Worm (Caenorhabditis elegans) whole organism, L4 larva: ENCODE measurements around the gene rps-30.

Source experiments
- D1046.2 ChIP-seq: fragments of 200-800 bp; sonication (Bioruptor generic); IDR thresholded peaks from 2 replicates; pipeline ENCODE4 v1.3.6; 2022; ENCODE audit warnings: missing genetic modification characterization, missing compliant biosample characterization
- F10B5.3 ChIP-seq: sonication (generic microtip); optimal IDR thresholded peaks from 2 replicates; lab custom pipeline; 2016; ENCODE audit warnings: mild to moderate bottlenecking, missing genetic modification characterization, missing compliant biosample characterization
- F26F4.8 ChIP-seq: fragments of 200-800 bp; sonication (Bioruptor generic); conservative IDR thresholded peaks from 2 replicates; pipeline ENCODE4 v1.3.6; 2022; ENCODE audit warnings: missing genetic modification characterization, missing compliant biosample characterization
- F37D6.2 ChIP-seq: sonication (generic microtip); optimal IDR thresholded peaks from 2 replicates; lab custom pipeline; 2016; ENCODE audit warnings: mild to moderate bottlenecking, missing genetic modification characterization, missing compliant biosample characterization
- F44E2.7 ChIP-seq: fragments of 200-800 bp; sonication (Bioruptor generic); IDR thresholded peaks from 2 replicates; pipeline ENCODE4 v2.1.2; 2022; ENCODE audit warnings: missing genetic modification characterization, missing compliant biosample characterization
- T20F7.1 ChIP-seq: fragments of 200-800 bp; sonication (Bioruptor generic); optimal IDR thresholded peaks from 2 replicates; lab custom pipeline; 2018; ENCODE audit warnings: mild to moderate bottlenecking, missing genetic modification characterization, missing compliant biosample characterization
- T26A8.4 ChIP-seq: fragments of 200-800 bp; sonication (Bioruptor generic); IDR thresholded peaks from 2 replicates; pipeline ENCODE4 v1.3.6; 2022; ENCODE audit warnings: missing genetic modification characterization, missing compliant biosample characterization
- Y105C5A.15 ChIP-seq: fragments of 200-800 bp; sonication (Bioruptor generic); IDR thresholded peaks from 2 replicates; pipeline ENCODE4 v1.3.6; 2022; ENCODE audit warnings: missing genetic modification characterization, missing compliant biosample characterization
- Y48G9A.11 ChIP-seq: fragments of 200-800 bp; sonication (Bioruptor generic); IDR thresholded peaks from 2 replicates; pipeline ENCODE4 v1.3.6; 2022; ENCODE audit warnings: missing genetic modification reagents, missing genetic modification characterization, missing compliant biosample characterization
- Y5F2A.4 ChIP-seq: fragments of 200-800 bp; sonication (Bioruptor generic); optimal IDR thresholded peaks from 2 replicates; lab custom pipeline; 2018; ENCODE audit warnings: mild to moderate bottlenecking, missing genetic modification characterization, missing compliant biosample characterization
- aha-1 ChIP-seq: fragments of 150-350 bp; peaks from one replicate; lab custom pipeline; 2014; ENCODE audit warnings: missing biosample characterization, missing genetic modification characterization
- attf-4 ChIP-seq: sonication (generic microtip); optimal IDR thresholded peaks from 3 replicates; lab custom pipeline; 2017; ENCODE audit warnings: missing biosample characterization, missing genetic modification characterization
- ceh-20 ChIP-seq: fragments of 200-800 bp; sonication (Bioruptor generic); IDR thresholded peaks from 2 replicates; pipeline ENCODE4 v1.3.6; 2022; ENCODE audit warnings: missing genetic modification reagents, missing genetic modification characterization, missing compliant biosample characterization
- ceh-28 ChIP-seq: fragments of 150-350 bp; optimal IDR thresholded peaks from 2 replicates; lab custom pipeline; 2014; ENCODE audit warnings: missing biosample characterization, missing genetic modification reagents, missing genetic modification characterization
- ceh-62 ChIP-seq: sonication (generic microtip); optimal IDR thresholded peaks from 2 replicates; lab custom pipeline; 2017; ENCODE audit warnings: missing biosample characterization, missing genetic modification characterization
- ceh-82 ChIP-seq: sonication (generic microtip); optimal IDR thresholded peaks from 2 replicates; lab custom pipeline; 2017; ENCODE audit warnings: missing biosample characterization, missing genetic modification characterization
- ctbp-1 ChIP-seq: fragments of 200-800 bp; sonication (Bioruptor generic); IDR thresholded peaks from 2 replicates; pipeline ENCODE4 v1.3.6; 2022; ENCODE audit warnings: missing genetic modification reagents, missing genetic modification characterization, missing compliant biosample characterization
- daf-8 ChIP-seq: fragments of 200-800 bp; sonication (Bioruptor generic); IDR thresholded peaks from 2 replicates; pipeline ENCODE4 v1.3.6; 2022; ENCODE audit warnings: missing genetic modification characterization, missing compliant biosample characterization
- dmd-6 ChIP-seq: fragments of 200-800 bp; sonication (Bioruptor generic); IDR thresholded peaks from 2 replicates; pipeline ENCODE4 v1.3.6; 2022; ENCODE audit warnings: missing genetic modification reagents, missing genetic modification characterization, missing compliant biosample characterization
- dpl-1 ChIP-seq: fragments of 150-350 bp; optimal IDR thresholded peaks from 2 replicates; lab custom pipeline; 2014; ENCODE audit warnings: missing biosample characterization, missing genetic modification reagents, missing genetic modification characterization
- dve-1 ChIP-seq: sonication (generic microtip); optimal IDR thresholded peaks from 2 replicates; lab custom pipeline; 2017; ENCODE audit warnings: antibody characterized with exemption, mild to moderate bottlenecking, missing genetic modification characterization, missing compliant biosample characterization; ENCODE audit not compliant: insufficient read depth
- egl-27 ChIP-seq: sonication (generic microtip); optimal IDR thresholded peaks from 3 replicates; lab custom pipeline; 2017; ENCODE audit warnings: missing biosample characterization, missing genetic modification reagents, missing genetic modification characterization
- egl-43 ChIP-seq: fragments of 200-800 bp; sonication (Bioruptor generic); IDR thresholded peaks from 2 replicates; pipeline ENCODE4 v1.3.6; 2022; ENCODE audit warnings: missing genetic modification reagents, missing genetic modification characterization, missing compliant biosample characterization
- fos-1 ChIP-seq: fragments of 150-350 bp; optimal IDR thresholded peaks from 2 replicates; lab custom pipeline; 2014; ENCODE audit warnings: missing biosample characterization, missing genetic modification characterization
- gei-8 ChIP-seq: fragments of 200-800 bp; sonication (Bioruptor generic); optimal IDR thresholded peaks from 2 replicates; lab custom pipeline; 2018; ENCODE audit warnings: mild to moderate bottlenecking, missing genetic modification characterization, missing compliant biosample characterization
- hlh-11 ChIP-seq: fragments of 200-800 bp; sonication (Bioruptor generic); optimal IDR thresholded peaks from 2 replicates; lab custom pipeline; 2018; ENCODE audit warnings: mild to moderate bottlenecking, missing genetic modification characterization, missing compliant biosample characterization
- jun-1 ChIP-seq: fragments of 150-350 bp; optimal IDR thresholded peaks from 2 replicates; lab custom pipeline; 2014; ENCODE audit warnings: missing biosample characterization, missing genetic modification reagents, missing genetic modification characterization
- lin-13 ChIP-seq: fragments of 150-350 bp; optimal IDR thresholded peaks from 2 replicates; lab custom pipeline; 2014; ENCODE audit warnings: missing biosample characterization, missing genetic modification reagents, missing genetic modification characterization
- lir-3 ChIP-seq: sonication (generic microtip); optimal IDR thresholded peaks from 2 replicates; lab custom pipeline; 2016; ENCODE audit warnings: mild to moderate bottlenecking, missing genetic modification characterization, missing compliant biosample characterization
- lsy-2 ChIP-seq, 2 experiments: fragments of 150-350 bp in 1 of 2; sonication (generic microtip) in 1 of 2; optimal IDR thresholded peaks; 2 replicates each; lab custom pipeline; 2014 to 2017; ENCODE audit warnings: missing biosample characterization in 2 of 2, missing genetic modification characterization in 2 of 2
- madf-9 ChIP-seq: fragments of 200-800 bp; sonication (Bioruptor generic); conservative IDR thresholded peaks from 2 replicates; pipeline ENCODE4 v1.3.6; 2022; ENCODE audit warnings: missing genetic modification reagents, missing genetic modification characterization, missing compliant biosample characterization
- mdt-29 ChIP-seq: fragments of 200-800 bp; sonication (Bioruptor generic); IDR thresholded peaks from 2 replicates; pipeline ENCODE4 v1.3.6; 2022; ENCODE audit warnings: missing genetic modification reagents, missing genetic modification characterization, missing compliant biosample characterization
- mxl-2 ChIP-seq: fragments of 200-800 bp; sonication (Bioruptor generic); conservative IDR thresholded peaks from 2 replicates; pipeline ENCODE4 v1.3.6; 2022; ENCODE audit warnings: missing genetic modification reagents, missing genetic modification characterization, missing compliant biosample characterization
- nhr-11 ChIP-seq: fragments of 150-350 bp; optimal IDR thresholded peaks from 2 replicates; lab custom pipeline; 2014; ENCODE audit warnings: missing biosample characterization, missing genetic modification characterization
- nhr-111 ChIP-seq: fragments of 200-800 bp; sonication (Bioruptor generic); optimal IDR thresholded peaks from 2 replicates; lab custom pipeline; 2018; ENCODE audit warnings: mild to moderate bottlenecking, missing genetic modification characterization, missing compliant biosample characterization
- nhr-237 ChIP-seq: sonication (generic microtip); optimal IDR thresholded peaks from 2 replicates; lab custom pipeline; 2017; ENCODE audit warnings: missing biosample characterization, missing genetic modification characterization
- nhr-25 ChIP-seq: sonication (generic microtip); optimal IDR thresholded peaks from 2 replicates; lab custom pipeline; 2017; ENCODE audit warnings: missing genetic modification characterization, mild to moderate bottlenecking, missing compliant biosample characterization, antibody characterized with exemption, moderate library complexity, borderline replicate concordance; ENCODE audit not compliant: insufficient read depth
- nhr-42 ChIP-seq: fragments of 200-800 bp; sonication (Bioruptor generic); IDR thresholded peaks from 2 replicates; pipeline ENCODE4 v1.3.6; 2022; ENCODE audit warnings: missing genetic modification characterization, missing compliant biosample characterization
- nhr-48 ChIP-seq: sonication (generic microtip); optimal IDR thresholded peaks from 2 replicates; lab custom pipeline; 2016; ENCODE audit warnings: mild to moderate bottlenecking, missing genetic modification characterization, missing compliant biosample characterization
- nhr-76 ChIP-seq: fragments of 150-350 bp; optimal IDR thresholded peaks from 2 replicates; lab custom pipeline; 2014; ENCODE audit warnings: missing biosample characterization, missing genetic modification characterization
- pha-4 ChIP-seq, 2 experiments: fragments of 150-350 bp in 1 of 2; fragments of 200-800 bp in 1 of 2; sonication (Bioruptor generic) in 1 of 2; IDR thresholded peaks in 1 of 2; optimal IDR thresholded peaks in 1 of 2; 2 replicates each; pipeline versions ENCODE4 v1.3.6 to Lab custom; 2014 to 2022; ENCODE audit warnings: missing genetic modification characterization in 2 of 2, missing genetic modification reagents in 2 of 2, missing biosample characterization in 1 of 2, missing compliant biosample characterization in 1 of 2
- php-3 ChIP-seq: fragments of 200-800 bp; sonication (Bioruptor generic); IDR thresholded peaks from 2 replicates; pipeline ENCODE4 v1.3.6; 2022; ENCODE audit warnings: missing genetic modification reagents, missing genetic modification characterization, missing compliant biosample characterization
- saeg-2 ChIP-seq: fragments of 200-800 bp; sonication (Bioruptor generic); IDR thresholded peaks from 2 replicates; pipeline ENCODE4 v1.3.6; 2022; ENCODE audit warnings: missing genetic modification reagents, missing genetic modification characterization, missing compliant biosample characterization
- sdz-12 ChIP-seq: fragments of 200-800 bp; sonication (Bioruptor generic); optimal IDR thresholded peaks from 2 replicates; lab custom pipeline; 2018; ENCODE audit warnings: mild to moderate bottlenecking, missing genetic modification characterization, missing compliant biosample characterization
- snpc-4 ChIP-seq: fragments of 150-350 bp; optimal IDR thresholded peaks from 2 replicates; lab custom pipeline; 2014; ENCODE audit warnings: missing biosample characterization, missing genetic modification characterization
- tra-1 ChIP-seq: fragments of 200-800 bp; sonication (Bioruptor generic); IDR thresholded peaks from 2 replicates; pipeline ENCODE4 v1.3.6; 2022; ENCODE audit warnings: missing genetic modification reagents, missing genetic modification characterization, missing compliant biosample characterization
- unc-39 ChIP-seq: sonication (generic microtip); optimal IDR thresholded peaks from 2 replicates; lab custom pipeline; 2017; ENCODE audit warnings: missing biosample characterization, missing genetic modification characterization
- zfp-3 ChIP-seq: fragments of 200-800 bp; sonication (Bioruptor generic); conservative IDR thresholded peaks from 2 replicates; pipeline ENCODE4 v1.3.6; 2022; ENCODE audit warnings: missing genetic modification reagents, missing genetic modification characterization, missing compliant biosample characterization
- zip-11 ChIP-seq: fragments of 200-800 bp; sonication (Bioruptor generic); IDR thresholded peaks from 2 replicates; pipeline ENCODE4 v1.3.6; 2022; ENCODE audit warnings: missing genetic modification characterization, missing compliant biosample characterization
- zip-2 ChIP-seq: fragments of 150-350 bp; optimal IDR thresholded peaks from 2 replicates; lab custom pipeline; 2014; ENCODE audit warnings: missing biosample characterization, missing genetic modification characterization
- ztf-11 ChIP-seq: fragments of 150-350 bp; optimal IDR thresholded peaks from 2 replicates; lab custom pipeline; 2014; ENCODE audit warnings: missing biosample characterization, missing genetic modification characterization
- ztf-7 ChIP-seq: fragments of 150-350 bp; optimal IDR thresholded peaks from 2 replicates; lab custom pipeline; 2014; ENCODE audit warnings: missing biosample characterization, missing genetic modification characterization

rps-30 gene

DNA sequence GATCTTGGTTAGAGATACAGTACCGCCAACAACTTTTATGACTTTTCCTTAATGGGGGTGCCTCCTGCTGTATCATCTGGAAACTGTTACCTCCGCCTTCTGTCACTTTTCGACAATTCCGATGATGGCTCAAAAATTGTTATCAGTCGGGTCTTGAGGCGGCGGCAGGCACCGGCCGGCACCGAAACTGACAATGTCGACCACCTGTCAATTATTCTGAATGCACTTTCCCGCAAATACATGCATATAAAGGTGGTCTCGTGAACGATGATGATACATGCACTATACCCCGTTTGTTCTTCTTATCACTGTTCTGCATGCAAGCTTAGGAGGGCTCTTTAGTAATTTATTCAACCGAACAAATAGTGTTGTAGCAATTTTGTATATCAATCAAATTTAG lies 32.3 kb upstream of the rps-30 start (continued):
- TF ChIP-seq T26A8.4 (GFP tag; lab: Robert Waterston, UW) (0 out of 2 replicates have a peak, but pooled peaks have one; percentile 47), nhr-25 (tag; lab: Kevin White, UChicago) (no peak), lin-13 (no peak), dpl-1 (GFP tag; lab: Kevin White, UChicago) (no peak), fos-1 (tag; lab: Kevin White, UChicago) (no peak), mdt-29 (GFP tag; lab: Robert Waterston, UW) (peak; percentile 63; the same call in 1 of the 2 replicates), ceh-20 (GFP tag; lab: Robert Waterston, UW) (peak; percentile 80), dmd-6 (GFP tag; lab: Robert Waterston, UW) (peak; percentile 99), hlh-11 (tag; lab: Kevin White, UChicago) (peak; percentile 97), ceh-28 (no peak), tra-1 (GFP tag; lab: Robert Waterston, UW) (peak; percentile 100), F44E2.7 (GFP tag; lab: Robert Waterston, UW) (no peak), unc-39 (tag; lab: Kevin White, UChicago) (no peak), pha-4 (GFP tag; IDR thresholded peaks at IDR 0.05; lab: Robert Waterston, UW) (peak; percentile 83), pha-4 (tag; optimal IDR thresholded peaks at IDR 0.05; lab: Kevin White, UChicago) (no peak), F37D6.2 (tag; lab: Kevin White, UChicago) (no peak), zip-11 (no peak), zfp-3 (GFP tag; lab: Robert Waterston, UW) (no peak), ztf-7 (tag; lab: Kevin White, UChicago) (no peak), aha-1 (tag; lab: Kevin White, UChicago) (peak; percentile 50), lsy-2 (tag; optimal IDR thresholded peaks at IDR 0.05; lab: Kevin White, UChicago) (peak in 1 of 2 experiments; percentile 8), mxl-2 (0 out of 2 replicates have a peak, but pooled peaks have one; percentile 28), snpc-4 (no peak), ctbp-1 (GFP tag; lab: Robert Waterston, UW) (no peak), egl-27 (tag; lab: Kevin White, UChicago) (no peak), ceh-62 (tag; lab: Kevin White, UChicago) (no peak), nhr-11 (tag; lab: Kevin White, UChicago) (no peak), T20F7.1 (GFP tag; lab: Kevin White, UChicago) (peak; percentile 37), Y48G9A.11 (GFP tag; lab: Robert Waterston, UW) (no peak), nhr-42 (GFP tag; lab: Robert Waterston, UW) (no peak), D1046.2 (GFP tag; lab: Robert Waterston, UW) (no peak), php-3 (GFP tag; lab: Robert Waterston, UW) (peak; percentile 93), F26F4.8 (no peak), nhr-48 (tag; lab: Kevin White, UChicago) (peak; percentile 88), sdz-12 (no peak), zip-2 (tag; lab: Kevin White, UChicago) (no peak), jun-1 (tag; lab: Kevin White, UChicago) (no peak), ceh-82 (tag; lab: Kevin White, UChicago) (no peak), attf-4 (no peak), egl-43 (no peak), dve-1 (tag; lab: Kevin White, UChicago) (peak; percentile 97), Y105C5A.15 (GFP tag; lab: Robert Waterston, UW) (no peak), nhr-237 (tag; lab: Kevin White, UChicago) (no peak), madf-9 (GFP tag; lab: Robert Waterston, UW) (no peak), Y5F2A.4 (GFP tag; lab: Kevin White, UChicago) (no peak), lir-3 (tag; lab: Kevin White, UChicago) (no peak), nhr-111 (GFP tag; lab: Kevin White, UChicago) (no peak), saeg-2 (GFP tag; lab: Robert Waterston, UW) (peak; percentile 80; the same call in 1 of the 2 replicates), F10B5.3 (tag; lab: Kevin White, UChicago) (no peak), nhr-76 (tag; lab: Kevin White, UChicago) (no peak), ztf-11 (tag; lab: Kevin White, UChicago) (no peak), daf-8 (GFP tag; lab: Robert Waterston, UW) (no peak), gei-8 (peak; percentile 33)
